Fruit fly (Drosophila melanogaster): ENCODE results near the gene Ir85a.

Gene Ir85a

dm6 chr3R:8746354-8746753 lies 48.1 kb upstream of the Ir85a start (continued):
- TF ChIP-seq MESR4 (GFP tag; optimal IDR thresholded peaks at IDR 0.05) (no peak), Atf-2 (GFP tag; optimal IDR thresholded peaks at IDR 0.05) (no peak), NFAT (GFP tag; IDR thresholded peaks at IDR 0.05) (no peak), schlank (tag; optimal IDR thresholded peaks at IDR 0.05) (no peak), D19B (GFP tag; optimal IDR thresholded peaks at IDR 0.05) (no peak), CG6175 (GFP tag; IDR thresholded peaks at IDR 0.05) (no peak), Gsc (GFP tag; IDR thresholded peaks at IDR 0.05) (no peak), dmrt11E (tag; optimal IDR thresholded peaks at IDR 0.05) (peak; percentile 71), CG7987 (GFP tag; optimal IDR thresholded peaks at IDR 0.05) (no peak), mirr (GFP tag; optimal IDR thresholded peaks at IDR 0.05) (no peak), CG2678 (tag; optimal IDR thresholded peaks at IDR 0.05) (peak; percentile 66), NfI (GFP tag; optimal IDR thresholded peaks at IDR 0.05) (peak; percentile 16), CG8388 (GFP tag; optimal IDR thresholded peaks at IDR 0.05) (peak; percentile 80), CG7357 (GFP tag; IDR thresholded peaks at IDR 0.05) (no peak), Fer1 (GFP tag; optimal IDR thresholded peaks at IDR 0.05) (peak; percentile 49), CG30431 (GFP tag; optimal IDR thresholded peaks at IDR 0.05) (peak; percentile 51), dysf (GFP tag; IDR thresholded peaks at IDR 0.05) (peak; percentile 54; the same call in 1 of the 3 replicates), CG8478 (optimal IDR thresholded peaks at IDR 0.05) (no peak), abd-A (tag; optimal IDR thresholded peaks at IDR 0.05) (no peak), Lhr (GFP tag; optimal IDR thresholded peaks at IDR 0.05) (peak; percentile 22), CG10209 (GFP tag; optimal IDR thresholded peaks at IDR 0.05) (peak; percentile 53), Ravus (GFP tag; IDR thresholded peaks at IDR 0.05) (no peak; the same call in 1 of the 2 replicates), gro (GFP tag; optimal IDR thresholded peaks at IDR 0.05) (no peak), exex (tag; optimal IDR thresholded peaks at IDR 0.05) (no peak), Neu2 (GFP tag; optimal IDR thresholded peaks at IDR 0.05; ENCODE audit: borderline replicate concordance) (no peak), fd3F (GFP tag; optimal IDR thresholded peaks at IDR 0.05) (peak; percentile 8), CG11723 (GFP tag; optimal IDR thresholded peaks at IDR 0.05) (no peak), CG14050 (GFP tag; IDR thresholded peaks at IDR 0.05) (peak; percentile 37; the same call in 1 of the 3 replicates), scrt (GFP tag; optimal IDR thresholded peaks at IDR 0.05) (no peak), bab2 (GFP tag; optimal IDR thresholded peaks at IDR 0.05) (peak; percentile 22), nerfin-1 (tag; optimal IDR thresholded peaks at IDR 0.05) (no peak), CG1647 (GFP tag; optimal IDR thresholded peaks at IDR 0.05) (peak; percentile 23), BtbVII (GFP tag; optimal IDR thresholded peaks at IDR 0.05) (no peak), Poxn (GFP tag; IDR thresholded peaks at IDR 0.05) (no peak), CG7745 (tag; optimal IDR thresholded peaks at IDR 0.05) (no peak), dpn (GFP tag; optimal IDR thresholded peaks at IDR 0.05) (peak in 1 of 2 experiments; percentile 63), NC2β (GFP tag; optimal IDR thresholded peaks at IDR 0.05) (peak; percentile 14), CG3838 (GFP tag; optimal IDR thresholded peaks at IDR 0.05) (no peak), CG12219 (GFP tag; optimal IDR thresholded peaks at IDR 0.05) (peak; percentile 15), CG14667 (GFP tag; IDR thresholded peaks at IDR 0.05) (no peak), CG42726 (GFP tag; IDR thresholded peaks at IDR 0.05; ENCODE audit: partially characterized antibody) (no peak), B-H2 (GFP tag; optimal IDR thresholded peaks at IDR 0.05) (no peak), CG17912 (GFP tag; optimal IDR thresholded peaks at IDR 0.05) (no peak), Hr78 (GFP tag; optimal IDR thresholded peaks at IDR 0.05) (no peak), Meics (GFP tag; optimal IDR thresholded peaks at IDR 0.05) (peak; percentile 46), CG6854 (GFP tag; optimal IDR thresholded peaks at IDR 0.05) (peak; percentile 15), bbx (GFP tag; IDR thresholded peaks at IDR 0.05; ENCODE audit: partially characterized antibody) (no peak), Deaf1 (tag; optimal IDR thresholded peaks at IDR 0.05) (peak; percentile 27), cg (GFP tag; optimal IDR thresholded peaks at IDR 0.05) (no peak), chinmo (GFP tag; IDR thresholded peaks at IDR 0.05; ENCODE audit: partially characterized antibody) (no peak), NK7.1 (GFP tag; optimal IDR thresholded peaks at IDR 0.05) (peak; percentile 23)

Measured in whole organism, embryonic.